Fruit fly (Drosophila melanogaster) whole organism, embryonic: ENCODE data around the gene CG17764.
A peak's percentile ranks its signal among the peaks of the same experiment; 100 is the strongest.

Source experiments
- Blimp-1 ChIP-seq: fragments of 200-800 bp; sonication (Bioruptor generic); optimal IDR thresholded peaks from 3 replicates; lab custom pipeline; 2018; ENCODE audit warnings: missing biosample characterization, missing genetic modification characterization, mild to moderate bottlenecking, moderate library complexity, missing genetic modification reagents
- CG10274 ChIP-seq: fragments of 200-800 bp; sonication (Bioruptor generic); optimal IDR thresholded peaks from 3 replicates; lab custom pipeline; 2017; ENCODE audit warnings: missing biosample characterization, mild to moderate bottlenecking, missing genetic modification characterization
- CG10543 ChIP-seq: fragments of 200-800 bp; sonication (Bioruptor generic); optimal IDR thresholded peaks from 3 replicates; lab custom pipeline; 2017; ENCODE audit warnings: missing biosample characterization, mild to moderate bottlenecking, missing genetic modification characterization, moderate library complexity
- CG11504 ChIP-seq: fragments of 200-800 bp; sonication (Bioruptor generic); optimal IDR thresholded peaks from 3 replicates; lab custom pipeline; 2019; ENCODE audit warnings: missing biosample characterization, mild to moderate bottlenecking, missing genetic modification characterization, moderate library complexity
- CG11560 ChIP-seq: fragments of 200-800 bp; sonication (Bioruptor generic); IDR thresholded peaks from 3 replicates; pipeline ENCODE4 v1.3.6; 2022; ENCODE audit warnings: missing biosample characterization, missing genetic modification characterization
- CG11696 ChIP-seq: fragments of 200-800 bp; sonication (Bioruptor generic); IDR thresholded peaks from 2 replicates; pipeline ENCODE4 v1.3.6; 2022; ENCODE audit warnings: missing biosample characterization, missing genetic modification characterization
- CG12299 ChIP-seq: fragments of 200-800 bp; sonication (Bioruptor generic); optimal IDR thresholded peaks from 2 replicates; lab custom pipeline; 2018; ENCODE audit warnings: missing biosample characterization, mild to moderate bottlenecking, missing genetic modification characterization
- CG1233 ChIP-seq: fragments of 200-800 bp; sonication (Bioruptor generic); optimal IDR thresholded peaks from 4 replicates; lab custom pipeline; 2018; ENCODE audit warnings: missing biosample characterization, mild to moderate bottlenecking, missing genetic modification characterization
- CG13296 ChIP-seq: fragments of 200-800 bp; sonication (Bioruptor generic); optimal IDR thresholded peaks from 3 replicates; lab custom pipeline; 2018; ENCODE audit warnings: missing biosample characterization, mild to moderate bottlenecking, missing genetic modification characterization
- CG13894 ChIP-seq: fragments of 200-800 bp; sonication (Bioruptor generic); optimal IDR thresholded peaks from 3 replicates; lab custom pipeline; 2018; ENCODE audit warnings: missing biosample characterization, mild to moderate bottlenecking, missing genetic modification characterization, moderate library complexity
- CG14667 ChIP-seq: fragments of 200-800 bp; sonication (Bioruptor generic); IDR thresholded peaks from 2 replicates; pipeline ENCODE4 v1.3.6; 2022; ENCODE audit warnings: missing biosample characterization, missing genetic modification characterization
- CG1529 ChIP-seq: fragments of 200-800 bp; sonication (Bioruptor generic); optimal IDR thresholded peaks from 3 replicates; lab custom pipeline; 2018; ENCODE audit warnings: missing biosample characterization, missing genetic modification characterization
- CG15601 ChIP-seq: fragments of 200-800 bp; sonication (Bioruptor generic); optimal IDR thresholded peaks from 3 replicates; lab custom pipeline; 2019; ENCODE audit warnings: missing biosample characterization, mild to moderate bottlenecking, missing genetic modification characterization, moderate library complexity
- CG15696 ChIP-seq: fragments of 200-800 bp; sonication (Bioruptor generic); optimal IDR thresholded peaks from 2 replicates; lab custom pipeline; 2019; ENCODE audit warnings: missing biosample characterization, mild to moderate bottlenecking, missing genetic modification characterization, moderate library complexity
- CG1602 ChIP-seq: fragments of 200-800 bp; sonication (Bioruptor generic); optimal IDR thresholded peaks from 3 replicates; lab custom pipeline; 2016; ENCODE audit warnings: missing biosample characterization, missing genetic modification characterization
- CG1647 ChIP-seq: fragments of 200-800 bp; sonication (Bioruptor generic); optimal IDR thresholded peaks from 3 replicates; lab custom pipeline; 2016; ENCODE audit warnings: missing biosample characterization, missing genetic modification characterization
- CG17328 ChIP-seq: fragments of 200-800 bp; sonication (Bioruptor generic); IDR thresholded peaks from 2 replicates; pipeline ENCODE4 v1.3.6; 2022; ENCODE audit warnings: missing biosample characterization, missing genetic modification characterization
- CG17359 ChIP-seq: fragments of 200-800 bp; sonication (Bioruptor generic); optimal IDR thresholded peaks from 3 replicates; lab custom pipeline; 2018; ENCODE audit warnings: missing biosample characterization, mild to moderate bottlenecking, missing genetic modification characterization, moderate library complexity
- CG18011 ChIP-seq: fragments of 200-800 bp; sonication (Bioruptor generic); optimal IDR thresholded peaks from 2 replicates; lab custom pipeline; 2017; ENCODE audit warnings: missing biosample characterization, missing genetic modification characterization, mild to moderate bottlenecking, moderate library complexity, missing genotype
- CG30403 ChIP-seq: fragments of 200-800 bp; sonication (Bioruptor generic); optimal IDR thresholded peaks from 3 replicates; lab custom pipeline; 2016; ENCODE audit warnings: missing biosample characterization, missing genetic modification characterization
- CG30431 ChIP-seq: fragments of 200-800 bp; sonication (Bioruptor generic); optimal IDR thresholded peaks from 2 replicates; lab custom pipeline; 2017; ENCODE audit warnings: missing biosample characterization, missing genetic modification characterization
- CG32767 ChIP-seq: fragments of 200-800 bp; sonication (Bioruptor generic); IDR thresholded peaks from 2 replicates; pipeline ENCODE4 v1.3.6; 2022; ENCODE audit warnings: missing biosample characterization, missing genetic modification characterization
- CG7963 ChIP-seq: fragments of 200-800 bp; sonication (Bioruptor generic); IDR thresholded peaks from 3 replicates; pipeline ENCODE4 v1.3.6; 2022; ENCODE audit warnings: missing biosample characterization, missing genetic modification characterization; ENCODE audit not compliant: partially characterized antibody
- CoRest ChIP-seq: fragments of 200-800 bp; sonication (Bioruptor generic); optimal IDR thresholded peaks from 3 replicates; lab custom pipeline; 2018; ENCODE audit warnings: missing biosample characterization, mild to moderate bottlenecking, missing genetic modification characterization, moderate library complexity
- Dek ChIP-seq: fragments of 200-800 bp; sonication (Bioruptor generic); optimal IDR thresholded peaks from 3 replicates; lab custom pipeline; 2019; ENCODE audit warnings: missing biosample characterization, mild to moderate bottlenecking, missing genetic modification characterization, moderate library complexity
- ERR ChIP-seq: fragments of 200-800 bp; sonication (Bioruptor generic); optimal IDR thresholded peaks from 2 replicates; lab custom pipeline; 2016; ENCODE audit warnings: missing biosample characterization, missing genetic modification characterization
- Hmx ChIP-seq: fragments of 200-800 bp; sonication (Bioruptor generic); optimal IDR thresholded peaks from 2 replicates; lab custom pipeline; 2016; ENCODE audit warnings: missing biosample characterization, missing genetic modification characterization
- Max ChIP-seq: fragments of 200-800 bp; sonication (Bioruptor generic); optimal IDR thresholded peaks from 2 replicates; lab custom pipeline; 2016; ENCODE audit warnings: missing biosample characterization, mild to moderate bottlenecking, missing genetic modification characterization
- Myb ChIP-seq: fragments of 200-800 bp; sonication (Bioruptor generic); optimal IDR thresholded peaks from 2 replicates; lab custom pipeline; 2016; ENCODE audit warnings: missing biosample characterization, missing genetic modification characterization
- NFAT ChIP-seq: fragments of 200-800 bp; sonication (Bioruptor generic); IDR thresholded peaks from 2 replicates; pipeline ENCODE4 v1.3.6; 2022; ENCODE audit warnings: missing biosample characterization, missing genetic modification characterization
- Rx ChIP-seq: fragments of 200-800 bp; sonication (Bioruptor generic); IDR thresholded peaks from 2 replicates; pipeline ENCODE4 v1.3.6; 2022; ENCODE audit warnings: missing biosample characterization, missing genetic modification characterization
- TFAM ChIP-seq: fragments of 200-800 bp; sonication (Bioruptor generic); optimal IDR thresholded peaks from 2 replicates; lab custom pipeline; 2017; ENCODE audit warnings: missing biosample characterization, missing genetic modification characterization, inconsistent platforms
- YL-1 ChIP-seq: fragments of 200-800 bp; sonication (Bioruptor generic); optimal IDR thresholded peaks from 3 replicates; lab custom pipeline; 2017; ENCODE audit warnings: missing biosample characterization, mild to moderate bottlenecking, missing genetic modification characterization
- ac ChIP-seq: fragments of 200-800 bp; sonication (Bioruptor generic); optimal IDR thresholded peaks from 3 replicates; lab custom pipeline; 2017; ENCODE audit warnings: missing biosample characterization, mild to moderate bottlenecking, missing genetic modification characterization
- al ChIP-seq: fragments of 200-800 bp; sonication (Bioruptor generic); IDR thresholded peaks from 2 replicates; pipeline ENCODE4 v1.3.6; 2022; ENCODE audit warnings: missing biosample characterization, missing genetic modification characterization
- cg ChIP-seq: fragments of 200-800 bp; sonication (Bioruptor generic); optimal IDR thresholded peaks from 3 replicates; lab custom pipeline; 2019; ENCODE audit warnings: missing biosample characterization, mild to moderate bottlenecking, missing genetic modification characterization, moderate library complexity
- exex ChIP-seq: fragments of 200-800 bp; sonication (Bioruptor generic); optimal IDR thresholded peaks from 4 replicates; lab custom pipeline; 2018; ENCODE audit warnings: missing biosample characterization, mild to moderate bottlenecking, missing genetic modification characterization, moderate library complexity
- hkb ChIP-seq, 2 experiments: fragments of 200-800 bp in 1 of 2; fragments of >200 bp in 1 of 2; sonication (Bioruptor generic) in 1 of 2; IDR thresholded peaks in 1 of 2; optimal IDR thresholded peaks in 1 of 2; 2 replicates each; pipeline versions ENCODE4 v1.3.6 to Lab custom; 2017 to 2022; ENCODE audit warnings: missing biosample characterization in 1 of 2, missing genetic modification characterization in 1 of 2
- insv ChIP-seq, 2 experiments: fragments of 200-800 bp; sonication (Bioruptor generic); optimal IDR thresholded peaks; 3 replicates each; lab custom pipeline; 2016 to 2018; ENCODE audit warnings: missing biosample characterization in 2 of 2, missing genetic modification characterization in 2 of 2
- kay ChIP-seq: fragments of 200-800 bp; sonication (Bioruptor generic); optimal IDR thresholded peaks from 2 replicates; lab custom pipeline; 2016; ENCODE audit warnings: missing biosample characterization, missing genetic modification characterization
- onecut ChIP-seq: fragments of 200-800 bp; sonication (Bioruptor generic); IDR thresholded peaks from 2 replicates; pipeline ENCODE4 v1.3.6; 2022; ENCODE audit warnings: missing biosample characterization, missing genetic modification characterization
- pfk ChIP-seq: fragments of 200-800 bp; sonication (Bioruptor generic); optimal IDR thresholded peaks from 2 replicates; lab custom pipeline; 2018; ENCODE audit warnings: missing biosample characterization, mild to moderate bottlenecking, missing genetic modification characterization, moderate library complexity
- pnt ChIP-seq: fragments of 200-800 bp; sonication (Bioruptor generic); optimal IDR thresholded peaks from 3 replicates; lab custom pipeline; 2016; ENCODE audit warnings: missing biosample characterization, missing genetic modification characterization
- pros ChIP-seq: fragments of 200-800 bp; sonication (Bioruptor generic); optimal IDR thresholded peaks from 3 replicates; lab custom pipeline; 2019; ENCODE audit warnings: missing biosample characterization, mild to moderate bottlenecking, missing genetic modification characterization, moderate library complexity
- repo ChIP-seq: fragments of 200-800 bp; sonication (Bioruptor generic); optimal IDR thresholded peaks from 2 replicates; lab custom pipeline; 2016; ENCODE audit warnings: missing biosample characterization, missing genetic modification characterization
- run ChIP-seq: fragments of 200-800 bp; sonication (Bioruptor generic); optimal IDR thresholded peaks from 3 replicates; lab custom pipeline; 2018; ENCODE audit warnings: missing biosample characterization, mild to moderate bottlenecking, missing genetic modification characterization
- sens ChIP-seq: fragments of 200-800 bp; sonication (Bioruptor generic); peaks from one replicate; lab custom pipeline; 2016; ENCODE audit warnings: missing biosample characterization, missing genetic modification characterization
- seq ChIP-seq: fragments of 200-800 bp; sonication (Bioruptor generic); IDR thresholded peaks from 2 replicates; pipeline ENCODE4 v1.3.6; 2022; ENCODE audit warnings: missing biosample characterization, missing genetic modification characterization
- tx ChIP-seq: fragments of 200-800 bp; sonication (Bioruptor generic); optimal IDR thresholded peaks from 2 replicates; lab custom pipeline; 2016; ENCODE audit warnings: missing biosample characterization, missing genetic modification characterization
- unc-4 ChIP-seq: fragments of 200-800 bp; sonication (Bioruptor generic); IDR thresholded peaks from 2 replicates; pipeline ENCODE4 v1.3.6; 2022; ENCODE audit warnings: missing biosample characterization, missing genetic modification characterization; ENCODE audit not compliant: partially characterized antibody
- z ChIP-seq: fragments of 200-800 bp; sonication (Bioruptor generic); IDR thresholded peaks from 3 replicates; pipeline ENCODE4 v1.3.6; 2022; ENCODE audit warnings: missing biosample characterization, missing genetic modification characterization

The CG17764 gene

DNA sequence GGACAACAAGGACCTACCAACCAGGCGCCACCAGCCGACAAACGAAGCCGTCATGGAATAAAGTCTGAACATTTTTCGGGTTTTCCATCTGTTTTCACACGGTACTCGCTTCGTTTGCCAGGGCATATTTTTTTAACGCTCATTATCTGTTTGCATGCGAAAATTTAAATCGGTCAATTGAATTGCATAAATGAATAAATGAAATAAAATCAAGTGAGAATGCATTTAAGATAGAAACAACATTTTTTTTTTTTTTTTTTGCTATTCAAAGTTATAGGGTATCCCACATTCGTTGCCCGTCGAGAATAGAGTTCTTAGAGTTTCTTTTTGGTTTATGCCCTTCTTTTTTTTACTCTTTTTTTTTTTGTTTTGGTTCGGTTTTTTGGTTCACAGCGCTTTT, 21.4 kb downstream of the CG17764 start (continued):
- TF ChIP-seq kay: no peak
- TF ChIP-seq CG17328 (GFP tag; lab: Robert Waterston, UW): peak; percentile 37
- peak; percentile 33 for TF ChIP-seq Dek (tag; lab: Kevin White, UChicago)
- no peak for TF ChIP-seq CG11696 (GFP tag; lab: Robert Waterston, UW)
- TF ChIP-seq ERR (GFP tag; lab: Kevin White, UChicago): no peak
- TF ChIP-seq CG1647 (GFP tag; lab: Kevin White, UChicago): peak; percentile 30
- TF ChIP-seq exex (tag; lab: Kevin White, UChicago): peak; percentile 0
- peak; percentile 46 for TF ChIP-seq CG30403 (GFP tag; lab: Kevin White, UChicago)
- no peak for TF ChIP-seq z
- TF ChIP-seq CG10274 (GFP tag; lab: Kevin White, UChicago): no peak
- no peak for TF ChIP-seq NFAT (GFP tag; lab: Robert Waterston, UW)
- TF ChIP-seq onecut (GFP tag; lab: Robert Waterston, UW): peak; percentile 48
- peak; percentile 80 for TF ChIP-seq sens (GFP tag; lab: Kevin White, UChicago)
- TF ChIP-seq unc-4 (GFP tag; lab: Robert Waterston, UW): no peak
- no peak for TF ChIP-seq hkb (optimal IDR thresholded peaks at IDR 0.05; lab: Kevin White, UChicago)
- TF ChIP-seq hkb (GFP tag; IDR thresholded peaks at IDR 0.05; lab: Robert Waterston, UW): peak; percentile 72; the same call in 1 of the 2 replicates
- peak; percentile 78 for TF ChIP-seq CG15696 (tag; lab: Kevin White, UChicago)
- peak; percentile 13 for TF ChIP-seq pnt
- no peak for TF ChIP-seq YL-1 (GFP tag; lab: Kevin White, UChicago)
- TF ChIP-seq CG11560: no peak
- TF ChIP-seq CG32767 (GFP tag; lab: Robert Waterston, UW): no peak
- TF ChIP-seq tx (GFP tag; lab: Kevin White, UChicago): peak; percentile 9
- no peak for TF ChIP-seq CG12299 (tag; lab: Kevin White, UChicago)
- no peak for TF ChIP-seq Rx (GFP tag; lab: Robert Waterston, UW)
- TF ChIP-seq pfk (GFP tag; lab: Kevin White, UChicago): no peak
- TF ChIP-seq CoRest (tag; lab: Kevin White, UChicago): peak; percentile 40
- peak; percentile 9 for TF ChIP-seq Max
- TF ChIP-seq CG30431 (GFP tag; lab: Kevin White, UChicago): peak; percentile 3
- peak; percentile 41 for TF ChIP-seq CG1233 (GFP tag; lab: Kevin White, UChicago)
- no peak for TF ChIP-seq TFAM (GFP tag; lab: Kevin White, UChicago)
- peak; percentile 72 for TF ChIP-seq CG11504 (tag; lab: Kevin White, UChicago)
- TF ChIP-seq run (tag; lab: Kevin White, UChicago): no peak
- TF ChIP-seq al (GFP tag; lab: Robert Waterston, UW): no peak
- TF ChIP-seq Hmx (GFP tag; lab: Kevin White, UChicago): no peak
- TF ChIP-seq CG18011 (GFP tag; lab: Kevin White, UChicago): no peak
- TF ChIP-seq CG14667 (GFP tag; lab: Robert Waterston, UW): 0 out of 2 replicates have a peak, but pooled peaks have one; percentile 16
- TF ChIP-seq CG10543 (GFP tag; lab: Kevin White, UChicago): no peak
- peak; percentile 63 for TF ChIP-seq Blimp-1 (GFP tag; lab: Kevin White, UChicago)
- TF ChIP-seq CG7963 (GFP tag; lab: Robert Waterston, UW): no peak
- no peak for TF ChIP-seq CG15601
- no peak for TF ChIP-seq insv (GFP tag; optimal IDR thresholded peaks at IDR 0.05; lab: Kevin White, UChicago)
- peak; percentile 20 for TF ChIP-seq Myb (GFP tag; lab: Kevin White, UChicago)
- no peak for TF ChIP-seq pros (GFP tag; lab: Kevin White, UChicago)
- no peak for TF ChIP-seq CG1529 (GFP tag; lab: Kevin White, UChicago)
- peak; percentile 45 for TF ChIP-seq CG13296 (GFP tag; lab: Kevin White, UChicago)
- peak; percentile 50 for TF ChIP-seq CG13894
- peak; percentile 68 for TF ChIP-seq CG17359
- TF ChIP-seq cg (GFP tag; lab: Kevin White, UChicago): no peak
- TF ChIP-seq seq (GFP tag; lab: Robert Waterston, UW): peak; percentile 40; the same call in 1 of the 2 replicates
- no peak for TF ChIP-seq ac (GFP tag; lab: Kevin White, UChicago)
- no peak for TF ChIP-seq repo (GFP tag; lab: Kevin White, UChicago)
- peak; percentile 36 for TF ChIP-seq CG1602 (GFP tag; lab: Kevin White, UChicago)
